Worm (Caenorhabditis elegans): ENCODE measurements around the gene C05D9.9.

C05D9.9 gene

DNA sequence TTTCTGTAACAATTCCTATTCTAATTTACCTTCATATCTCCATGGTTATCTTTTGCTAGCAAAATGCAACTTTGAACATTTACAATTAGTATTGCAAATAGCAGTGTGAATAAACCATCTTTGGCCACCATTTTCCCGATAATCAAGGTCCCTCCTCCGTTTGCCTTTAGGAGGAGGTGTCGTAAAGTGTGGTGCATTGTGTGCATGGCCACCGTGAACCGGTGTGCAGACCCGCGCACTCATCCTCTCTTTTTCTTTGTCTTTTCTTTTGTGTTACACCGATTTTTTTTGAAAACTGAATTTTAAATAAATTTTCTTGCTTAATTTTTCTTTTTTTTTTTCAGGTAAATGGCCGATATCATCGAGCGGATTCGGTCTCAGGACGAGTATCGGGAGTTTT is 27.2 kb downstream of the C05D9.9 start, which contains the start of the genes pigx-1 and rme-6 (continued):
- TF ChIP-seq C04F5.9 (tag; optimal IDR thresholded peaks at IDR 0.05) (no peak), ceh-88 (GFP tag; IDR thresholded peaks at IDR 0.05) (no peak), F16B12.6 (tag; optimal IDR thresholded peaks at IDR 0.05) (peak; percentile 83), rnt-1 (tag; optimal IDR thresholded peaks at IDR 0.05) (peak; percentile 3), unc-86 (tag; optimal IDR thresholded peaks at IDR 0.05) (no peak), nhr-85 (tag) (no peak), ztf-4 (tag; optimal IDR thresholded peaks at IDR 0.05) (no peak), zip-4 (GFP tag; optimal IDR thresholded peaks at IDR 0.05) (no peak), ceh-82 (tag; optimal IDR thresholded peaks at IDR 0.05) (peak in 1 of 3 experiments; percentile 28), egl-27 (tag; optimal IDR thresholded peaks at IDR 0.05) (no peak), jun-1 (tag; optimal IDR thresholded peaks at IDR 0.05) (no peak), unc-30 (tag; optimal IDR thresholded peaks at IDR 0.05) (no peak), skn-1 (tag; optimal IDR thresholded peaks at IDR 0.05) (peak; percentile 40), unc-130 (tag; optimal IDR thresholded peaks at IDR 0.05) (no peak), blmp-1 (tag; optimal IDR thresholded peaks at IDR 0.05) (peak; percentile 18), lin-13 (GFP tag; optimal IDR thresholded peaks at IDR 0.05) (no peak), ama-1 (optimal IDR thresholded peaks at IDR 0.05) (no peak), pag-3 (tag; optimal IDR thresholded peaks at IDR 0.05; ENCODE audit: borderline replicate concordance, insufficient read depth) (no peak), lin-35 (GFP tag; optimal IDR thresholded peaks at IDR 0.05) (peak in 1 of 2 experiments; percentile 6), mep-1 (tag; optimal IDR thresholded peaks at IDR 0.05) (peak; percentile 51), unc-98 (GFP tag; IDR thresholded peaks at IDR 0.05) (no peak), fkh-10 (GFP tag; optimal IDR thresholded peaks at IDR 0.05) (no peak), unc-62 (GFP tag; optimal IDR thresholded peaks at IDR 0.05) (no peak), fkh-4 (tag; optimal IDR thresholded peaks at IDR 0.05; ENCODE audit: borderline replicate concordance) (no peak), lin-14 (GFP tag; optimal IDR thresholded peaks at IDR 0.05) (no peak), nhr-28 (tag; optimal IDR thresholded peaks at IDR 0.05) (no peak), ceh-8 (GFP tag; optimal IDR thresholded peaks at IDR 0.05) (no peak), elt-2 (tag; optimal IDR thresholded peaks at IDR 0.05) (no peak), ets-5 (GFP tag; IDR thresholded peaks at IDR 0.05) (no peak), snpc-4 (tag; optimal IDR thresholded peaks at IDR 0.05) (no peak), pqm-1 (tag; optimal IDR thresholded peaks at IDR 0.05) (no peak), nhr-84 (tag; optimal IDR thresholded peaks at IDR 0.05) (no peak), mab-9 (GFP tag; IDR thresholded peaks at IDR 0.05) (no peak), tbx-2 (tag; optimal IDR thresholded peaks at IDR 0.05) (no peak), mef-2 (tag; optimal IDR thresholded peaks at IDR 0.05) (no peak), hlh-17 (GFP tag; optimal IDR thresholded peaks at IDR 0.05; ENCODE audit: borderline replicate concordance) (no peak), hpl-2 (GFP tag; optimal IDR thresholded peaks at IDR 0.05) (no peak), tlp-1 (tag; optimal IDR thresholded peaks at IDR 0.05) (no peak), vab-15 (tag; optimal IDR thresholded peaks at IDR 0.05) (no peak)

DNA sequence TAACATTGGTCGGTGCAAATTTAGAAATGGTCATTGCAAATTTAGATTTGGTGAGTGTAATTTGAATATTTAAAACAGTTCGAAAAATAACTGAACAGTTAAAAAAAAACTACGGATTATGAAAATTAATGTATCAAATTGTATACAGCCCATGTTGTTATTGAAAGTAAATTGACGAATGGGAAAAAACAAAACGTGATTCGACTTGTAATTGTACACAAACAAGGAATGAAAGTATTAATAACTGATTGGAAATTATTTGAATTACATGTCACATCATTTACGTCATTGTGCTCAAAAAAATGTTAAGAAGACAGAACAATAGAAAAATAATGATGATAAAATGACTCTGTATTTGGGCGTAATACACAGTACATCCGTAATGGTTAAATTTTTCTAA is 29.7 kb downstream of the C05D9.9 start:
- TF ChIP-seq nhr-85 (tag) (peak; percentile 16), lir-3 (tag; optimal IDR thresholded peaks at IDR 0.05; ENCODE audit: poor library complexity) (no peak), mef-2 (tag; optimal IDR thresholded peaks at IDR 0.05) (no peak), lin-39 (tag; optimal IDR thresholded peaks at IDR 0.05) (peak; percentile 16)

ce11 chrX:1093154-1093553 is 30.9 kb downstream of the C05D9.9 start:
- TF ChIP-seq lir-3 (tag; optimal IDR thresholded peaks at IDR 0.05; ENCODE audit: poor library complexity) (peak; percentile 70), zag-1 (tag; optimal IDR thresholded peaks at IDR 0.05) (no peak), xbp-1 (tag; optimal IDR thresholded peaks at IDR 0.05) (peak; percentile 80), hlh-17 (GFP tag; optimal IDR thresholded peaks at IDR 0.05; ENCODE audit: borderline replicate concordance) (no peak), ztf-11 (tag; optimal IDR thresholded peaks at IDR 0.05) (peak in 1 of 2 experiments; percentile 49), pqm-1 (tag; optimal IDR thresholded peaks at IDR 0.05) (no peak), C16A3.4 (tag; optimal IDR thresholded peaks at IDR 0.05) (peak; percentile 92), skn-1 (tag; optimal IDR thresholded peaks at IDR 0.05) (peak; percentile 98), nhr-237 (tag; optimal IDR thresholded peaks at IDR 0.05) (peak; percentile 83), snpc-4 (tag; optimal IDR thresholded peaks at IDR 0.05) (peak; percentile 49), unc-30 (tag; optimal IDR thresholded peaks at IDR 0.05) (no peak), tbx-2 (tag; optimal IDR thresholded peaks at IDR 0.05) (peak; percentile 93), egl-13 (tag; optimal IDR thresholded peaks at IDR 0.05) (peak; percentile 82), jun-1 (tag; optimal IDR thresholded peaks at IDR 0.05) (peak; percentile 89), Y116A8C.19 (tag; optimal IDR thresholded peaks at IDR 0.05; ENCODE audit: borderline replicate concordance) (no peak), grh-1 (GFP tag; IDR thresholded peaks at IDR 0.05) (0 out of 2 replicates have a peak, but pooled peaks have one; percentile 17), rnt-1 (tag; optimal IDR thresholded peaks at IDR 0.05) (peak; percentile 89), alr-1 (tag; optimal IDR thresholded peaks at IDR 0.05; ENCODE audit: borderline replicate concordance) (no peak), ets-5 (GFP tag; IDR thresholded peaks at IDR 0.05) (no peak), hpl-2 (GFP tag; optimal IDR thresholded peaks at IDR 0.05) (peak; percentile 59), elt-2 (tag; optimal IDR thresholded peaks at IDR 0.05) (peak; percentile 62)
